Fruit fly (Drosophila melanogaster): Measurements from ENCODE around the gene CG13622.

The CG13622 gene

DNA sequence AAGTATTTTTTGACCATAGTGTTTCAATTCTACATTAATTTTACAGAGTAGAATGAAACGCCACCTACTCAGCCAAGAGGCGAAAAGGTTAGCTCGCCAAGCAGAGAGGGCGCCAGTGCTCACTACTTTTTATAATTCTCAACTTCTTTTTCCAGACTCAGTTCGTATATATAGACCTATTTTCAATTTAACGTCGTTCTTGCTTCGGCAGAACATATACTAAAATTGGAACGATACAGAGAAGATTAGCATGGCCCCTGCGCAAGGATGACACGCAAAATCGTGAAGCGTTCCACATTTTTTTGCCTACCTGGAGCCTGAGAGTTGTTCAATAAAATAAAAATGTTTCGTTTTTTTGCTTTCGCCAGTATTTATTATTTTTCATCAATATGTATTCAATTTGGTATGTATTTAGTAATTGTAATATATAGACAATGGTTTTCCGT lies 33.6 kb upstream of the CG13622 start (continued):
- TF ChIP-seq CG11902 (GFP tag; optimal IDR thresholded peaks at IDR 0.05) (peak; percentile 12), lz (GFP tag; optimal IDR thresholded peaks at IDR 0.05) (peak; percentile 56), Sox102F (GFP tag; optimal IDR thresholded peaks at IDR 0.05) (no peak), CG34406 (GFP tag; optimal IDR thresholded peaks at IDR 0.05) (no peak), pdm3 (GFP tag; optimal IDR thresholded peaks at IDR 0.05) (no peak), Hr38 (GFP tag; optimal IDR thresholded peaks at IDR 0.05) (no peak), dac (GFP tag; optimal IDR thresholded peaks at IDR 0.05) (no peak), ss (GFP tag; optimal IDR thresholded peaks at IDR 0.05) (no peak), CG6792 (GFP tag; optimal IDR thresholded peaks at IDR 0.05) (peak; percentile 4), Eip75B (GFP tag; optimal IDR thresholded peaks at IDR 0.05) (no peak), Sox15 (GFP tag; optimal IDR thresholded peaks at IDR 0.05) (no peak), fd85E (GFP tag; optimal IDR thresholded peaks at IDR 0.05) (no peak), CG11294 (GFP tag; IDR thresholded peaks at IDR 0.05) (no peak), CG1621 (tag; optimal IDR thresholded peaks at IDR 0.05) (no peak), cyc (GFP tag; optimal IDR thresholded peaks at IDR 0.05) (peak; percentile 67), CG6276 (GFP tag; optimal IDR thresholded peaks at IDR 0.05) (no peak), spab (GFP tag; optimal IDR thresholded peaks at IDR 0.05) (no peak), CG11762 (GFP tag; optimal IDR thresholded peaks at IDR 0.05; ENCODE audit: insufficient read depth) (no peak), Blimp-1 (GFP tag; optimal IDR thresholded peaks at IDR 0.05) (no peak), dsx (GFP tag; optimal IDR thresholded peaks at IDR 0.05; ENCODE audit: poor library complexity, severe bottlenecking) (no peak), esn (GFP tag; optimal IDR thresholded peaks at IDR 0.05) (peak; percentile 56), net (GFP tag; optimal IDR thresholded peaks at IDR 0.05) (no peak), Lpt (GFP tag; optimal IDR thresholded peaks at IDR 0.05) (no peak)

DNA sequence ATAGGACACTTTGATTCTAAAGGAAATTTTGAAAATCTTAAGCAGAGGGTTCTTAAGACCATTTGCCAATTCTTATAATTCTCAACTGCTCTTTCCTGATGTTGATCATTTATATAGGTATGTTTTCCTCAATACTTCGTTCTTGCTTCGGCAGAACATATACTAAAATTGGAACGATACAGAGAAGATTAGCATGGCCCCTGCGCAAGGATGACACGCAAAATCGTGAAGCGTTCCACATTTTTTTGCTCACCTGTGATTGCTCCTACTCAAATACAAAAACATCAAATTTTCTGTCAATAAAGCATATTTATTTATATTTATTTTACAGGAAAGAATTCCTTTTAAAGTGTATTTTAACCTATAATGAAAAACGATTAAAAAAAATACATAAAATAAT lies 33.1 kb upstream of the CG13622 start:
- TF ChIP-seq CG8119 (GFP tag; IDR thresholded peaks at IDR 0.05) (no peak), CG16779 (tag; optimal IDR thresholded peaks at IDR 0.05) (no peak), dac (GFP tag; optimal IDR thresholded peaks at IDR 0.05) (no peak)

DNA sequence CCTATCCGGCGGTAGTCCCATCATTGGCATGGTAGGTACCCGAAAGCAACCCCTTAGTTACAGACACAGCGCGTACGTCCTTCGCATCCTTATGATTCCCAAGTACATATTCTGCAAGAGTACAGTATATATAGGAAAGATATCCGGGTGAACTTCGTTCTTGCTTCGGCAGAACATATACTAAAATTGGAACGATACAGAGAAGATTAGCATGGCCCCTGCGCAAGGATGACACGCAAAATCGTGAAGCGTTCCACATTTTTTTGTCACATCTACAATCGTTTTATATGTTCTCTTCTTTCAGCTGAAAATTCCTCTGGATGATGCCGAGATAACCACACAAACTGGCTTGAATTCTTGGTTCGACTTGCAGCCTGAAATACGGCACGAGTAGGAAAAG lies 32.5 kb upstream of the CG13622 start:
- TF ChIP-seq CG7368 (GFP tag; optimal IDR thresholded peaks at IDR 0.05) (no peak), net (GFP tag; optimal IDR thresholded peaks at IDR 0.05) (no peak), spab (GFP tag; optimal IDR thresholded peaks at IDR 0.05) (no peak), CG11762 (GFP tag; optimal IDR thresholded peaks at IDR 0.05; ENCODE audit: insufficient read depth) (no peak), CG34406 (GFP tag; optimal IDR thresholded peaks at IDR 0.05) (no peak), CG32006 (GFP tag; optimal IDR thresholded peaks at IDR 0.05) (no peak)

DNA sequence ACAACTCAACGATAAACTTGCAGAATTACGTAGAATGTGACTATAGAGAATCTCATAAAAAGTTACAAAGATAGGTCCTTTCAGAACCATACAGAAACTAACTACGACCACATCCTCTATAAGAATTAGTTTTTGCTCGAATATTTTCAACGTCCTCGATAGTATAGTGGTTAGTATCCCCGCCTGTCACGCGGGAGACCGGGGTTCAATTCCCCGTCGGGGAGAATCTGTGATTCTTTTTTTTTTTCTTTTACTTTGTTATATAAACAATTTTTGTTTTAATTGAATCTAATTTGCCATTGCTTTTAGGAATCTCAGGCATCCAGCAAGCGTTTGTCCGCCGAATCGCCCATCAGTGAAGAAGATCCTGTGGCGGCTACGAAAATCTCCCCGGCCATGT lies 31.7 kb upstream of the CG13622 start:
- no peak for TF ChIP-seq Sox102F (GFP tag; optimal IDR thresholded peaks at IDR 0.05)
- TF ChIP-seq dsx (GFP tag; optimal IDR thresholded peaks at IDR 0.05; ENCODE audit: poor library complexity, severe bottlenecking), result no peak
- no peak for TF ChIP-seq spab (GFP tag; optimal IDR thresholded peaks at IDR 0.05)
- no peak for TF ChIP-seq CG6792 (GFP tag; optimal IDR thresholded peaks at IDR 0.05)

DNA sequence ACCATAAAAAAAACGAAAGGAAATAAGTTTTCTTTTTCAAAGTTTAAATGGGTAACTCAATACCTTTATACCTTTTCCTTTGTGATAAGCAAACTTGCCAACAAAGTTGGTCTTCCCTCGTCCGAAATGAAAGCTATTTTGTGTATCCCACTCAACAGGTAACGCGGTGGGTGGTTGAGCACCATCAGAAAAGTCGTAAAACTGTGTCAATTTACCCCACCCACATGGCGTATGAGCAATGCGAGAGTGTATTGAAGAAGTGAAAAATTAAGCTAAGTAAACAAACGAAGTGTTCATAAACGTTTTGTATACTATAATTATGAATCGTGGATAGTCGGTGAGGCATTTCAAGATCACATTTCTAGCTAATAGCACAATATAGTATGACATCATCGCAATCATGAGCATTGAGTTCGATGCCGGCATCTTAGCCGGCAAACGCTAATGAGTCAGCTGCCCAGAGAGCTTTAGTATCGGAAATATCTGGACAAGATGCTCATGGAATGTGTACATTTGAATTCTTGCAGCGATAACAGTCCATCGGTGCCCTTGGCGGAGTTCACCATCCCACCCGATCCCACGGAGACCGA lies 27.4 kb upstream of the CG13622 start:
- no peak for TF ChIP-seq cyc (GFP tag; optimal IDR thresholded peaks at IDR 0.05)
- peak; percentile 63 for TF ChIP-seq fkh (GFP tag; optimal IDR thresholded peaks at IDR 0.05)
- TF ChIP-seq Eip78C (GFP tag), result peak; percentile 16
- TF ChIP-seq vri (GFP tag; optimal IDR thresholded peaks at IDR 0.05), result no peak
- TF ChIP-seq CG3919 (GFP tag; optimal IDR thresholded peaks at IDR 0.05), result no peak

DNA sequence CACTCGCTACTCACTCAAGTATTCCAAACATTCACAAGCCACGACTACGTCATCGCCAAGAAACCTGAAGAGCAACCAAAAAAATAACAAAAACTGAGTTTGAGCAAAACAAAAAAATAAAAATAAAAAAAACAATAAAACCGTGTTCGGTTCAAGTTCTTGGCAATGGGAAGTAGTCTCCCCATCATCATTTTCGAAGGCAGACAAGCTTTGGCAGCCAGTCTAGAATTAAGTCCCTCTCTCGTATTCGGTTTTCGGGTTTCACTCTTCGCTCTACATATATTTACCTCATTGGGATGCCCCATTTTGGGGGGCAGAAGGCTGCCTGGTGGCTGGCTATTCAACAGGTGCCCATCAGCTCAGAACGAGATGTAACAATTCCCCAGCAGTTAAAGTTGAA lies 26.4 kb upstream of the CG13622 start:
- TF ChIP-seq cyc (GFP tag; optimal IDR thresholded peaks at IDR 0.05) (no peak), CG8119 (GFP tag; IDR thresholded peaks at IDR 0.05) (no peak), salr (GFP tag; optimal IDR thresholded peaks at IDR 0.05) (no peak), fd59A (GFP tag; optimal IDR thresholded peaks at IDR 0.05) (no peak), CG7368 (GFP tag; optimal IDR thresholded peaks at IDR 0.05) (peak; percentile 33), acj6 (GFP tag; optimal IDR thresholded peaks at IDR 0.05) (no peak), Sox14 (GFP tag; optimal IDR thresholded peaks at IDR 0.05) (no peak), pdm3 (GFP tag; optimal IDR thresholded peaks at IDR 0.05) (peak; percentile 27), ss (GFP tag; optimal IDR thresholded peaks at IDR 0.05) (peak; percentile 97 to 99), svp (GFP tag) (no peak), Sox102F (GFP tag; optimal IDR thresholded peaks at IDR 0.05) (no peak), dsx (GFP tag; optimal IDR thresholded peaks at IDR 0.05; ENCODE audit: poor library complexity, severe bottlenecking) (peak; percentile 89), achi (GFP tag; optimal IDR thresholded peaks at IDR 0.05) (peak; percentile 4), dac (GFP tag; optimal IDR thresholded peaks at IDR 0.05) (no peak), Blimp-1 (GFP tag; optimal IDR thresholded peaks at IDR 0.05) (no peak), CG11294 (GFP tag; IDR thresholded peaks at IDR 0.05) (no peak), CG6808 (GFP tag; optimal IDR thresholded peaks at IDR 0.05) (peak; percentile 92), lz (GFP tag; optimal IDR thresholded peaks at IDR 0.05) (no peak), Smox (GFP tag; optimal IDR thresholded peaks at IDR 0.05) (no peak)
